Fruit fly (Drosophila melanogaster): ENCODE measurements around the gene hzg.
A peak's percentile ranks its signal among the peaks of the same experiment; 100 is the strongest.

Gene hzg

DNA sequence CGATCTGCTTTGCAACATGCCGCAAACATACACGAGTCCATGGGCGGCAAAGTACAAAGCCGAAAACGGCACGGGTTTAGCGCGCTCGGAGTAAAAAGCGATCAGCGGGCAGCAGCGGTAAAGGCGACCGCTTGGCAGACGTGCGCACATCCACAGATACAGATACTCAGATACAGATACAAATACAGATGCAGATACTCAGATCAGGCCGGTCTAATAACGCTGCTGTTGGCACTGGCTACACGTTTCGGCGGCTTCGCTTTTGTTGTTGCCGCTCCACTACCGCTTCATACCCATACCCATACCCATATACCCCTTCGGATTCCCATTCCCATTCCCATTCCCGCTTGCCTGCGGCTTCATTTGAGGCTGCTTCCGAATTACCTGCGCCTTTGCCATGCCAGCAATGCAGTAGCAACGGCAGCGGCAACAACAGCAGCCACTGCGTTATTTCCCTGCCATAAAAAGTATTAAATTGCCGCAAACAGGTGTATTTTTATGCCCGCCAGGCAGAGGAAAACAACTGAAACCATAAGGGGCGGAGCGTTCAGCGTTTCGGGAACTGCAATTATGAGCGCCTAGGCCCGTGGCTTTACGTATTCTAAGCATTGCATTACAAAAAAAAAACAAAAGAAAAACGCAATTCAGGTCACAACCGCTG, 20.6 kb upstream of the hzg start:
- TF ChIP-seq brk (GFP tag; optimal IDR thresholded peaks at IDR 0.05) (no peak), tai (GFP tag; optimal IDR thresholded peaks at IDR 0.05) (no peak), psq (GFP tag; optimal IDR thresholded peaks at IDR 0.05) (no peak), dsf (GFP tag; optimal IDR thresholded peaks at IDR 0.05; ENCODE audit: borderline replicate concordance) (no peak), sage (GFP tag; optimal IDR thresholded peaks at IDR 0.05) (no peak), Mio (GFP tag; optimal IDR thresholded peaks at IDR 0.05) (no peak), Sp1 (GFP tag; optimal IDR thresholded peaks at IDR 0.05) (no peak), pan (optimal IDR thresholded peaks at IDR 0.05) (no peak), Rel (GFP tag; optimal IDR thresholded peaks at IDR 0.05) (no peak), Rel (tag; optimal IDR thresholded peaks at IDR 0.05) (no peak), foxo (GFP tag; optimal IDR thresholded peaks at IDR 0.05) (no peak), fru (GFP tag; optimal IDR thresholded peaks at IDR 0.05) (no peak), CrebA (GFP tag; optimal IDR thresholded peaks at IDR 0.05; ENCODE audit: borderline replicate concordance) (no peak), lola (GFP tag; optimal IDR thresholded peaks at IDR 0.05) (no peak), Dif (GFP tag; optimal IDR thresholded peaks at IDR 0.05; ENCODE audit: partially characterized antibody) (no peak), CG9705 (GFP tag; optimal IDR thresholded peaks at IDR 0.05) (no peak)

DNA sequence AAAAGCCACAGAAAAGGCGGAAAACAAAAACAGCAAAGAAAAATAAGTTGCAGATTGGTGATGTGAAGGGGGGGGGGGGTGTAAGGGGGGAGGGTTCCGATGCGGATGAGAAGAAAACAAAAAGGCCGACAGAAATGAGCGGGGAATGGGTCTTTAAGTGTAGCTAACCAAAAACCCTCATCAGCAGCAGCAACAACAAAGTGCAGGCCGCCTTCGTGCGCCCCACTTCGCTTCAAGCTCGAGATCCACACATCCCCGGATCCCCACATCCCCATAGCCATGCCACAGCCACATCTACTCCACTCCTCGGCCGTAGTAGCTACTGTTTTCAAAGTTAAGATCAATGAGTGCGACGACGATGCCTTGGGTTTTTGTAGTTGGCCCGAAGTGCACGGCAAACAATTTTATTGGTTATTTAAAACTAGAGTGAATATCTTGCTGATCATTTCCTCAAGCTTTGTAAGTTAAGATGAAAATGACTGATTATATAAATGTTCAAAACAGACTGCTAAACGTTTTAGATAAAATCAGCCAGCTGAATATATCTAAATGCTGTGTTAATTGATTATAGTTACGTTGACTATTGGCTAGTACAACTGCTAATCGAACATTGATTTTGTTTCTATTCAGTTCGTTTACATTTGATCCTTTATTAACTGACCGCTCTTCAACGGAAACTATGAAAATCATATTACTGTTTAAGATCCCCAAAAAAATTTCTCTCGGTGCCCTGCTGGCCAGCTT, 19.9 kb upstream of the hzg start:
- no peak for TF ChIP-seq Vsx2 (GFP tag; optimal IDR thresholded peaks at IDR 0.05; ENCODE audit: partially characterized antibody)
- TF ChIP-seq dmrt93B (GFP tag; optimal IDR thresholded peaks at IDR 0.05) = peak; percentile 59
- peak; percentile 62 for TF ChIP-seq OdsH (GFP tag; optimal IDR thresholded peaks at IDR 0.05)
- TF ChIP-seq Dfd (GFP tag; optimal IDR thresholded peaks at IDR 0.05) = peak; percentile 11
- TF ChIP-seq sv (GFP tag; optimal IDR thresholded peaks at IDR 0.05) = no peak
- peak; percentile 71 for TF ChIP-seq woc (GFP tag; optimal IDR thresholded peaks at IDR 0.05)
- TF ChIP-seq Jra (GFP tag; optimal IDR thresholded peaks at IDR 0.05) = no peak
- peak; percentile 47 for TF ChIP-seq CG9705 (GFP tag; optimal IDR thresholded peaks at IDR 0.05)
- no peak for TF ChIP-seq dsf (GFP tag; optimal IDR thresholded peaks at IDR 0.05; ENCODE audit: borderline replicate concordance)
- no peak for TF ChIP-seq N (GFP tag; optimal IDR thresholded peaks at IDR 0.05)
- TF ChIP-seq ey (GFP tag; optimal IDR thresholded peaks at IDR 0.05) = peak; percentile 66
- peak in 1 of 2 experiments; percentile 69 for TF ChIP-seq foxo (GFP tag; optimal IDR thresholded peaks at IDR 0.05)
- peak; percentile 70 for TF ChIP-seq Sp1 (GFP tag; optimal IDR thresholded peaks at IDR 0.05)
- TF ChIP-seq jim (GFP tag; optimal IDR thresholded peaks at IDR 0.05) = no peak
- TF ChIP-seq pan (optimal IDR thresholded peaks at IDR 0.05) = no peak
- no peak for TF ChIP-seq lola (GFP tag; optimal IDR thresholded peaks at IDR 0.05)
- no peak for TF ChIP-seq CrebA (GFP tag; optimal IDR thresholded peaks at IDR 0.05; ENCODE audit: borderline replicate concordance)
- TF ChIP-seq usp (GFP tag; optimal IDR thresholded peaks at IDR 0.05) = no peak
- TF ChIP-seq br (GFP tag; optimal IDR thresholded peaks at IDR 0.05) = peak; percentile 62
- TF ChIP-seq CG32264 (GFP tag; optimal IDR thresholded peaks at IDR 0.05) = peak; percentile 6
- no peak for TF ChIP-seq GATAd (GFP tag; optimal IDR thresholded peaks at IDR 0.05)
- TF ChIP-seq Abd-B (GFP tag; optimal IDR thresholded peaks at IDR 0.05) = no peak
- no peak for TF ChIP-seq Rel (GFP tag; optimal IDR thresholded peaks at IDR 0.05)
- no peak for TF ChIP-seq Rel (tag; optimal IDR thresholded peaks at IDR 0.05)
- TF ChIP-seq Hnf4 (GFP tag; optimal IDR thresholded peaks at IDR 0.05) = peak; percentile 27
- peak; percentile 72 for TF ChIP-seq fru (GFP tag; optimal IDR thresholded peaks at IDR 0.05)
- peak; percentile 61 for TF ChIP-seq HLH106 (tag; optimal IDR thresholded peaks at IDR 0.05)
- TF ChIP-seq Dif (GFP tag; optimal IDR thresholded peaks at IDR 0.05; ENCODE audit: partially characterized antibody) = no peak
- TF ChIP-seq h (GFP tag; optimal IDR thresholded peaks at IDR 0.05) = peak; percentile 65
- no peak for TF ChIP-seq dl (GFP tag; optimal IDR thresholded peaks at IDR 0.05; ENCODE audit: insufficient read depth in 1 of 2, partially characterized antibody in 2 of 2)
- no peak for TF ChIP-seq brk (GFP tag; optimal IDR thresholded peaks at IDR 0.05)
- TF ChIP-seq sage (GFP tag; optimal IDR thresholded peaks at IDR 0.05) = no peak
- TF ChIP-seq tai (GFP tag; optimal IDR thresholded peaks at IDR 0.05) = peak; percentile 41
- TF ChIP-seq Hr78 (GFP tag; optimal IDR thresholded peaks at IDR 0.05) = no peak
- TF ChIP-seq psq (GFP tag; optimal IDR thresholded peaks at IDR 0.05) = peak; percentile 69
- no peak for TF ChIP-seq Hr83 (GFP tag; optimal IDR thresholded peaks at IDR 0.05; ENCODE audit: poor library complexity, severe bottlenecking)
- peak; percentile 38 for TF ChIP-seq rgr (GFP tag; optimal IDR thresholded peaks at IDR 0.05)
- no peak for TF ChIP-seq Myc (optimal IDR thresholded peaks at IDR 0.05)
- TF ChIP-seq Mio (GFP tag; optimal IDR thresholded peaks at IDR 0.05) = no peak

All from whole organism, wandering third instar larva.